Worm (Caenorhabditis elegans) whole organism, L4/young adult: ENCODE results near the gene ifet-1.

Experiments
- W03F9.2 ChIP-seq: fragments of 150-350 bp; optimal IDR thresholded peaks from 2 replicates; lab custom pipeline; 2014; ENCODE audit warnings: missing biosample characterization, missing genetic modification characterization
- dao-5 ChIP-seq: sonication (generic microtip); optimal IDR thresholded peaks from 2 replicates; lab custom pipeline; 2016; ENCODE audit warnings: missing genotype, missing genetic modification characterization, moderate library complexity, missing compliant biosample characterization
- him-1 ChIP-seq: sonication (generic microtip); optimal IDR thresholded peaks from 2 replicates; lab custom pipeline; 2016; ENCODE audit warnings: missing genotype, missing genetic modification reagents, missing genetic modification characterization, missing compliant biosample characterization

The ifet-1 gene

DNA sequence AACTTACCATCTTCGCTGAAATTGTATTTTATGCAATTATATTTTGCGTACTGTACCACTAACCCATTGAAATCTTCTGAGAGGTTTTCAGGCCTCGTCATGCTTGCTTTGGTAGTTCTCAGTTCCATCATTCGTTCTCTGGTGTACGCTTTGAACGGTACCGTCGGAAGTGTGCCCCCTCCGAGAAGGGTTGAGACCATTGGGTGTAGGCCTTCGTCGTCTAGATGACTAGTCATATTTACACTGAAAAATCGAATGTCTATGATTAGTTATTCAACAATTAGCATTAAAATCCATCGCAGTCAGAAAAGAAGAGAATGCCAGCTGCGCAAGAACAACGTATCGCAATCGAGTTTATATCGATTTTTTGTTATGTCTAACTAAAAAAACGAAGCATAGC, at the start of gene ifet-1:
ifet-1 (minus strand) TSS at position 243 of the 400 bp plus-strand sequence.
- TF ChIP-seq W03F9.2 (no peak), dao-5 (tag; lab: Kevin White, UChicago) (no peak), him-1 (tag; lab: Kevin White, UChicago) (no peak)

DNA sequence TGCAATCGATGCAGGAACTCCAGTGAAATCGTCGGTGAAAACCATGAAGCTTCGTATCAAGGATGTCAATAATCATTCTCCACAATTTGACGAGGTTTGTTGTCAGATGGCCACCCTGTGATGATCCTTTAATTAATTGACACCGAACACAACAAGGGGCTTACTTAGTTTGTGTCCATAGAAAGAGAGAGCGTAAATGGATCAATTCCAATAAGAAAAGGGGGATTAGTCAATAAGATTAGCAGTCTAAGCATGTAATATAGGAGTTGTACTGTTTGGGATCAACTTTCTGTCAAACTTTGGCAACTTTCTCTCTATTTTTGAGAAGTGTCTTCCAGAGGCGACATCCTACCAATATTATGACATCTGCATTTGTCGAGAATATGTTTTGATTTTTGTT, 49.1 kb upstream of the ifet-1 start:
- TF ChIP-seq W03F9.2, result no peak
- no peak for TF ChIP-seq dao-5 (tag; lab: Kevin White, UChicago)
- TF ChIP-seq him-1 (tag; lab: Kevin White, UChicago), result no peak

DNA sequence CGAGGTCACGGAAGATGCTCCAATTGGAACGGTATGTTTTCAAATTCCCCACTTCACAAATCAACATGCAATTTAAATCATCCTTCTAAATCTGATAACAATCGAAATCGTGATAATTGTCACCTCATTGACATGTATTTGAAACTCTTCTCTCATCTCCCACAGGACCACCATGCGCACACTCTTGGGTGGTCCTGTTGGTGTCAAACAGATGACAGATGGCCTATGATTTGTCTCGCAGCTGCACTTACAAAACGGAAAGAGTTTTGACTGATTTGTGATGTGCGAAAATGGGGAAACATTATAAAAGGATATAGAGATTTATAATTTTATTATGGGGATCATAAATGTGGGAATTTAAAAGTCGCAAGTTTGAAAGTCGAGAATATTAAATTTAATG, 48.5 kb upstream of the ifet-1 start:
- TF ChIP-seq him-1 (tag; lab: Kevin White, UChicago), result no peak
- TF ChIP-seq W03F9.2, result no peak

DNA sequence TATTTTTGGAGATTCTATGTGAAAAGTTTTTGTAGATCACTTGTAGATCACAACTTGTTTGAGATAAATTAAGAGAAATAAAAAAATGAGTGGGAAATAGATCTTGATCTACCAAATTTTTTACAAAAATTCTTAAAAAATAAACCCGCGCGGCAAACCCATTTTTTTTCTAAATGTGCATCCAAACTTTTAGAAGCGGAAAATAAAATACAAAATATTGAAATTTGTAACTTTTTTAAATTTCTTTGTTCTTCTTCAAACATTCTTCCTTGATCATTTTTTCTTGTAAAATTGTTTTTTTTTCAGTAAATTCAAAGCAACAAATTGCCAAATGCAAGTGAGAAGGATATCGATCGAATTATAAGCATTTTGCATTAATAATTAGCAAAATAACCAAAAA, 45.1 kb upstream of the ifet-1 start, which contains the start of gene cdh-4:
cdh-4 (plus strand) TSS at position 301 of the 400 bp plus-strand sequence.
- no peak for TF ChIP-seq him-1 (tag; lab: Kevin White, UChicago)
- no peak for TF ChIP-seq dao-5 (tag; lab: Kevin White, UChicago)
- no peak for TF ChIP-seq W03F9.2

DNA sequence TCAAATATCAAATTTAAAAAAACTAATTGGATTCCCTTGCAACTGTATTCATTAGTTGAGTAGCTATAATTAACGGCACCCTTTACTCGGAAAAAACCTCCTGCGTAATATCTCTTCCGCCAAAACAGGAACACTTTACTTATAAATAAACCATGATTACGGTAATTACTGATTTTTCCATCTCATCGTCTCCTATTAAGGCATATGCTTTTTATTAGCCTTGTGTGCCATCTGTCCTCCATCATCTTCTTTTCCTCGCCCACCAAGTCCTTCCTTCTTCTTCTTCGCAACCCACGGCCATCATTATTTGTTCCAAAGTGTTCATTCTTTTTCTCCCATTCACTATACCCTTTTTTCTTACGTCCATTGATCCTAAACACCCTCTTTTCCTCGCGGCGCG, 44.5 kb upstream of the ifet-1 start:
- no peak for TF ChIP-seq him-1 (tag; lab: Kevin White, UChicago)
- TF ChIP-seq dao-5 (tag; lab: Kevin White, UChicago), result no peak
- TF ChIP-seq W03F9.2, result no peak

DNA sequence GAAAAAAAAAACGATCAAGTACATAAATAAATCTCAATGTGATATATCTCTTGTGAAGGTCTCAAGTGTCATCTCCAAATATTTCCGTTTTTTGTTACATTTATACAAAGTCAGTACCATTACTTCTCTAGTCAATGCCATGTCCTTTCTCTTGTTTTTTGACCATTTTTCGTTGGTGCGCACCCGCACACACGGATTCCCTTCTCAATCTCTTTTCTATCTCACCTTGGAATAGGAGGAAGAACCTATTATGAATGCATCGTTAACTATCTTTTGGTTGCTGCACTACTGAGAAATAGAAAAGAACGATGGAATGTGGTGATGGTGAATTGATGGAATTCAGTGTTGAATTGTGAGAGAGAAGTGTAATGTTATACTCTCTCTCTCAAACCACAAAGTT, 42.8 kb upstream of the ifet-1 start:
- no peak for TF ChIP-seq W03F9.2
- TF ChIP-seq dao-5 (tag; lab: Kevin White, UChicago), result no peak
- TF ChIP-seq him-1 (tag; lab: Kevin White, UChicago), result no peak

DNA sequence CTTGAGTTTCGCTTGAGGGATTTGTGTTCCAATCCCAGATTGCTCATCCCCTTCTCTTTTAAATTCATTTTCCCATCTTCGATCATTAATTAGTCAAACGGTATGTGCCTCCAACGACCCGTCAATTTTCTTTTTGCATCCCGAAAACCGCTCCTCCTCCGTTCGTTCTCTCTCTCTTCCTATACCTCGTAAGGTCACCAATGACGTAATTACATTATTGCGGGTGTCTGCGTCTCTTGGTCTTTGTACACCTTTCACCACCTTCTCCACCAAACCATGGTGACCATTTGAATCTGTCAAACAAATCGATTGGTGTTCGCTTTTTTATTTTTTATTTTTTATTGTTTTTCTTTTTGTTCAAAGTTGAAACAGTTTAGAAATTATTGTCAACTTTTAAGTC, 40.2 kb upstream of the ifet-1 start:
- TF ChIP-seq W03F9.2, result no peak
- TF ChIP-seq him-1 (tag; lab: Kevin White, UChicago), result no peak
- TF ChIP-seq dao-5 (tag; lab: Kevin White, UChicago), result no peak

DNA sequence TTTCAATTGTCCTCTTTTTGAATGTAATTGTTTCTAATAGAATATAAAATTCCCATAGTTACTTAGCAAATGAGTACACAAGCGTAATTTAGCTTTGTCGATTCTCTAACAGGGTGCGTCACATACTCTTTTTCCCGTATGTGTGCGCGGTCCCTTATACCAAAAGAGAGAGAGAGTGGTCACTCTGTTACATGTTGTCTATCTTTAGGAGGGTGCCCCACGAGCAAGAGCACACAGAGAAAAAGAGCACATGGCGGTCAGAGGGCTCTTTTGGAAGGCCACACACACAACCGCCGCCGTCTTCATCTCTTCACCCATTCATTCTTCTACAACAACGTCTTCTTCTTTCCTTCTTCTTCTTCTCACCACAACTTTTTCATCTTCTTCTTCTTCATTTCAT, 39.0 kb upstream of the ifet-1 start:
- TF ChIP-seq him-1 (tag; lab: Kevin White, UChicago) (peak; percentile 42), W03F9.2 (no peak), dao-5 (tag; lab: Kevin White, UChicago) (no peak)

DNA sequence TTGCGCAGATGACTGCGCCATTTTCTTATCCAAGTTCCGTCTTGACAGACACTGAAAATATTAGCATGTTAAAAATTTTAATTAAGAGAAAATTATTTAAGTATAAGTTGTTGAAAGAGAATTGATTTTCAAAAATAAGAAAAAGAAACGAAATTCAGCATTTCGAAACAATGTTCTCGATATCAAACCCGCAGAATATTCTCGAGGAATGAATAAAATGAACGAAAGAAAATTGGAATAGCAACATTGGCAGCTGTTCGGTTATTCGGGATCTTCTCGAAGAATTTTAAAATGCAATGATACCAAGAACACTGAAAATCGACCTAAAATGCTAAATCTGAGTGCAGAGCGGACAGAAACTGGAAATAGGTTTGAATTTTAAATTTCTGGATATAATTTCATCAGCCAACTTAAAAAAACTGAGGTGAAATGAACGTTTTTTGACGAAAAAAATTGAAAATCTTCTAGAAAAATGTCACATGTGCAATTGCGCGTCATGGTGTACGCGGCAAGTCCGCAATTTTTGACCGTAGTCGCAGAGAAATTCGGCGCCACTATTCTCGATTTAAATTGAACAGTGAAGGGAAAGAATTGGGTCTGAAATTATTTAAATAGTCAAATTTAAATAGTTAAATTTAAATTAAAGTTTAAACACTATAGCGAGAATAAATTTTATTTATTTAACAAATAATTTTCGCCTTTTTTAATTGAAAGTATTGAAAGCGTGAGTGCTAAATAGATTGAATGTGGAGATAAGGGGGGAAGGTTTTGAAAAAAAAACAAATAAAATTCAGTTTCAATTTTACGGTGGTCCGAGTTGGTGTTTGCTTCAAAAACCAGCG, 33.3 kb upstream of the ifet-1 start, which contains the start of the genes cct-5 and F25F2.1:
cct-5 (minus strand) TSS at position 51 of the 842 bp plus-strand sequence.
F25F2.1 (plus strand) TSS at position 792 of the 842 bp plus-strand sequence.
- TF ChIP-seq W03F9.2 (peak; percentile 87), him-1 (tag; lab: Kevin White, UChicago) (peak; percentile 69), dao-5 (tag; lab: Kevin White, UChicago) (no peak)

DNA sequence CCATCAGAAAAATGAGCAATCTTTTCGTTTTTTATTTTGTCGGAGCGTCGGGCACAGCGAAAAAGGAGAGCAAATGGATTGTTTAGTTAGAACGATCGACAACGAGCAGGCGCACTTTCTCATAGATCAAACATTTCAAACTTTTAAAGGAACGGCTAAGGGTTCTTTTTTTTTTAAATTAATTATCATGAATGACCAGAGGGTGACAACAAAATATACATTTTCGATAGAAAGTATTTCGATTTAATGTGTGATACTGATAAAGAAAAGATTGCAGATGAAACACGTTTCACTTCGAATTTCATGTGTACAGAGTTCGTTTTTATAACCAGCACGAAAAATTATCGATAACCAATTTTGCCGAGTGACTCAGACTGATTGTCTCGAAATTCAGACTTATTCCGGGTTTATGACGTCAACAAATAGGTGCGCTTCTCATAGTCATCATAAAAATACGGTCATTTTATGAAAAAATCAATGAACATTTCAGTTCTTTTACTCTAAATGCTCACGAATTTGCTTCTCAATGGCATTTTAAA, 31.7 kb upstream of the ifet-1 start:
- TF ChIP-seq dao-5 (tag; lab: Kevin White, UChicago) (no peak), him-1 (tag; lab: Kevin White, UChicago) (no peak), W03F9.2 (peak; percentile 14)

DNA sequence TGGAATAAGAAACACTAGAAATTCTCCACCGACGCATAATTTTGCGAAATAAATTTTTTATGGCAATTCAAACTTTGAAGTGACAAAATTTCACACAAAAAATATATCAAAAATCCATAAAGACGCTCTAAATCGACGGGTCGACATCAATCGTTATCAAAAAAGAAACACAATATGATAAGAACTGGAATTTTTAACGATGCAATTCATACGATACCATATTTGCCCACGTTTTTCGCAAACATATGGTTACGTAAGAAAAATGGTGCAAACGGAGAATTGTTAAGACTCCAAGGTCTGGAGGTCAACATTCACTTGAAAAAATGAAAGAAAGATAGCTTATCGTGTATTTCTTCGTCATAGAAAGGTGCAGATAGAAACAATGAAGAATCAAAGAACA, 31.2 kb upstream of the ifet-1 start:
- TF ChIP-seq him-1 (tag; lab: Kevin White, UChicago) (no peak), W03F9.2 (no peak), dao-5 (tag; lab: Kevin White, UChicago) (no peak)

DNA sequence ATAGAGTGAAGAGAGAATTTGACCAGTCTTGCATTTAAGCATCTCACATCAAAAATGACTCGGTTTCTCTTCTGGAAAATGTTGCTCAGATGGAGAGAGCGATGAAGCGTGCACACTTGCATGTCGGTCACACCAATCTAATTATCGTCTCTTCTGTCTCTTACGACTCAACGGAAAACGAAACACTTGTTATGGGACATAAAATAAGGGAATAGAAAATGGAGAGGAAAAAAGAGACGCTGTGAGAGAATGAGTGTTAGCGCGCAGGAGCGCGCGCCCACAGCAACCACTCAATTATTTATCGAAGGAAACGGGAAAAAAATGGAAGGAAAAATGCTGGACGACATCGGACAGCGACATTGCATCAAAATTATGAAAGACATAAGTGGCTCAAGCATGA, 30.8 kb upstream of the ifet-1 start:
- TF ChIP-seq W03F9.2, result no peak
- no peak for TF ChIP-seq dao-5 (tag; lab: Kevin White, UChicago)
- TF ChIP-seq him-1 (tag; lab: Kevin White, UChicago), result no peak

DNA sequence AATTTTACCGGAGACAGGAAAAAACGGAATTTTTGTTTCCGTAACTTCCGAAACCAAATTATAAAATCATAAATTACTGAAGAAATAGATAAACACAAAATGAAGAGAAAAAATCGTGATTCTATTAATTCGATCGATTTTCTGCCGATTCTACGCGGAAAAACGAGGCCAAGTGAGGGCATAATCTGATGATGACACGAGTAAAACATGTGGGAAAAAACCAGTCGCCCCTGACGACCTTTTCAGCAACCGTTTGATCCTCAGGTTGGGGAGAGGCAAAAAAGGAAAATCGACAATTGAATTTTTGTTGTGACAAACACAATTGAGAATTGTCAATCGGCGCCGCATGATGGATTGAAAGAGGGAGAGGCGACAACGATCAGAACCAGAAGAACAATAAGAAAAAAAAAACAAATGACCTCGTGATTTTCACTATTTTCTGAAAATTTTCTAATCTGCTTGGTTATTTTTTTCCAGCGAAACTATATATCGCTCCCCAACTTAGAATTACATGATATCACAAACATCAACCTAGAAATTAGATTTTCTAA, 30.1 kb upstream of the ifet-1 start:
- TF ChIP-seq W03F9.2, result no peak
- TF ChIP-seq dao-5 (tag; lab: Kevin White, UChicago), result no peak
- no peak for TF ChIP-seq him-1 (tag; lab: Kevin White, UChicago)

DNA sequence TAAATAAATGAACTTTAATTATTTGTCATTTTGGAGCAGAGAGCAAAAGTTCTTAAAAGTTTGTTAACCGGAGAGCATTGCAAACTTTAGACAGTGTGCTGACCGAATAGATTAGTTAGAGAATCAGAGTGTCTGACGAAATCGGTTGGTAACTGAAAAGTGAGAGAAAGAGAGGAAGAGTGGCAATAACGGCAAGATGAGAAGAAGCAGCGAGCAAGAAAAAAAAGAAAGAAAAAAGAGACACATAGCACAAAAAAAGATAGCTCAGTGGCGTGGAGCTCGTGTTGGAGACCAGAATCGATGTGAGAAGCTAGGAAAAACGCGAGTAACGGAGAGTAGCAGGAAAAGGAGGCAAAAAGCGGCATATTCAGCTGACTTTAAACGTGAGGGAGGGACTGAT, 29.4 kb upstream of the ifet-1 start:
- TF ChIP-seq W03F9.2 (peak; percentile 34), dao-5 (tag; lab: Kevin White, UChicago) (no peak), him-1 (tag; lab: Kevin White, UChicago) (peak; percentile 54)
